Fruit fly (Drosophila melanogaster): ENCODE measurements around the gene Grip91.

The Grip91 gene

dm6 chrX:13744599-13745052, at the start of gene Grip91:
TSS of gene Grip91 (minus strand) at chrX:13744683.
- TF ChIP-seq Dll (optimal IDR thresholded peaks at IDR 0.05): no peak
- TF ChIP-seq pan (optimal IDR thresholded peaks at IDR 0.05): no peak
- TF ChIP-seq psq (optimal IDR thresholded peaks at IDR 0.05): no peak
- no peak for TF ChIP-seq EcR (GFP tag; optimal IDR thresholded peaks at IDR 0.05)
- no peak for TF ChIP-seq usp (GFP tag; optimal IDR thresholded peaks at IDR 0.05)
- no peak for TF ChIP-seq CG8478 (optimal IDR thresholded peaks at IDR 0.05)

DNA sequence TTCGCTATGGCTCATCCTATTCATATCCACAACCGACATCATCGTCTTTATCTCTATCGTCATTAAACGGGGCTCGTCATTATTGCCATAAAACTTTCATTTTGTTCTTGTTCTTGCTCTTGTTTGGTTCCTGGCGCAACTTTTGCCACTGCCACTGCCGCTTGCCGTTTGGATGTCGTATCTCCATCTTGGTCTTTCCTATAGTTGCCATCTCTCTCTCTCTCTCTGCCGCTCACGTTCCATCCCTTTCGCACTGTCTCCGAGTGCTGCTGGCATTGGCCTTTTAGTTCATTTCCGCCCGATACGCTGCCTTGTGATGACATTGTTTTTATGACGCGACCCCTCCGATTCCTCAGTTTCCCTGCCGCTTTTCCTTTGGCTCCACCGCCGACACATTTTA, 48.0 kb upstream of the Grip91 start:
- TF ChIP-seq Dll (optimal IDR thresholded peaks at IDR 0.05) (no peak), usp (GFP tag; optimal IDR thresholded peaks at IDR 0.05) (no peak), pan (optimal IDR thresholded peaks at IDR 0.05) (no peak), psq (optimal IDR thresholded peaks at IDR 0.05) (no peak), CG8478 (optimal IDR thresholded peaks at IDR 0.05) (no peak), EcR (GFP tag; optimal IDR thresholded peaks at IDR 0.05) (no peak)

DNA sequence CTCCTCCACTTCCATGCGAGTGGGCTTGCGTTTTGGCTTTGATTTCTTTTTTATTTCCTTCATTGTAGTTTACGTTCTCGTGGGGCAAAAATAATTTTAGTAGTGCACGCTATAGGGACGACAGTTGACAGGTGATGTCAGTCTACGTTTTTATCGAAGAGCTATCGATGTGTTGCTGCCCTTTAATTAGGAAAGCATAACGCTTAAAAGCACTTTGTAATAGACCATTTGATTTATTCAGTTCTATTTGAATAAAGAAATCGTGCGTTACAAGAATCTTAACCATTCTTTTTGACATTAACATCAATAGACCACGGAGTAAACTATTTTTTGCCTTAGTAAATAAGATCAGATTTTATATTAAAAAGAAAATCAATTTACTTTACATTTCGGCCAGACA, 46.5 kb upstream of the Grip91 start, which contains the start of gene CG10993:
Gene CG10993, minus strand, starts transcription at position 101 of the 400 bp plus-strand sequence.
- no peak for TF ChIP-seq psq (optimal IDR thresholded peaks at IDR 0.05)
- no peak for TF ChIP-seq Dll (optimal IDR thresholded peaks at IDR 0.05)
- no peak for TF ChIP-seq usp (GFP tag; optimal IDR thresholded peaks at IDR 0.05)
- no peak for TF ChIP-seq EcR (GFP tag; optimal IDR thresholded peaks at IDR 0.05)
- no peak for TF ChIP-seq CG8478 (optimal IDR thresholded peaks at IDR 0.05)
- no peak for TF ChIP-seq pan (optimal IDR thresholded peaks at IDR 0.05)

- TF ChIP-seq EcR (GFP tag; optimal IDR thresholded peaks at IDR 0.05) (no peak), CG8478 (optimal IDR thresholded peaks at IDR 0.05) (no peak)
Observed at dm6 chrX:13788973-13789682, 44.6 kb upstream of the Grip91 start.

DNA sequence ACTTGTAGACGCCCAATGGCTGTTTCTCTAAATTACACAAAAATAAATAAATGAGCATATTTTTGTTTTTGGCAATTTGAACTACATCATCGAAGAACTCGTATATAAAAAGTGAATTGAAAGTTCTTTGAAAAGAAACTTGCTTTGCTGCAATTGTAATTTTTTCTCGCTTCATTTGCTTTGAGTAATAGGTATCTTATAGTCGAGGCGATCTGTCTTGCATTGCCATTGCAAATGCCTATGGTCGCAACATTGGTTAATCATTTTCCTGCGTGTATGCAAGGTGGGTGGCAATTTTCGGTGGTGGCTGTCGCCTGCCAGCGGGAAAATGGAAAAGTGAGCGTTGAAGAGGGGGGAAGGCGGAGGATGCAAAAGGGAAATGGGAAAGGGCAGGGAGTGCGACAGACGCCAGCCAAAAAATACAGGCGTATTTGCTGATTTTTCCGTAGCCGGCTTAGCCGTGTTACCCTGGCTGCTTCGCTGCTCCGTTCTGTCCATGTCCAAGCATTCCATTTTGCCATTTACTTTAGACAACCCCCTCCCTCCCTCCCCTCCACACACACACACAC, 42.9 kb upstream of the Grip91 start:
- no peak for TF ChIP-seq EcR (GFP tag; optimal IDR thresholded peaks at IDR 0.05)
- no peak for TF ChIP-seq psq (optimal IDR thresholded peaks at IDR 0.05)

DNA sequence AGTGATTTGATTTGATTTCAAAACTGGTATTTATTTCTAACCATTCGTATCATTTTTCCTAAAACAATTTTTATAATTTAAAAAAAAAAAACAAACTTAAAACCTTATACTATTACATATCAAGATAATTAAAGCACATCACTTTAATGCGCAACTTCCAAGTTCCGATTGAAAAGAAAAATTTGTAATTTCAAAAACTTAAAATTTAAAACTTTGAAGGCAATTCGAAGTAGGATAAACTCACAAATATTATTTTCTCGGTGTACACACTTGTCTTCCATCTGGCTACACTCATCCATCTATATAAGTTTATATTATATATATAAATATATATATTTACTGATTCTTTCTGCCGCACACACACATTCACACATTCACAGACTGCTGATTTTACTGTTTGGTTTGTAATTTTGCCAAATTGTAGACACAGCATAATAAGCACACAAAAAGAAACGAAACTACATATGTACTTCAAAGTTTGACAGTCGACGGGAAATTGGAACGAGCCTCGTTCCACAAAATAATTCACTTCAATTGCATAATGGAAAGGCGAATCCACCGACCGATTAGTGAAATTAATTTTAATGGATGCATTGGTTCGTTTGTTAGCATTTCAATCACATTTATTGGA, 41.7 kb upstream of the Grip91 start:
- no peak for TF ChIP-seq pan (optimal IDR thresholded peaks at IDR 0.05)
- TF ChIP-seq Dll (optimal IDR thresholded peaks at IDR 0.05): no peak
- TF ChIP-seq EcR (GFP tag; optimal IDR thresholded peaks at IDR 0.05): no peak
- no peak for TF ChIP-seq CG8478 (optimal IDR thresholded peaks at IDR 0.05)
- no peak for TF ChIP-seq psq (optimal IDR thresholded peaks at IDR 0.05)
- TF ChIP-seq usp (GFP tag; optimal IDR thresholded peaks at IDR 0.05): no peak

DNA sequence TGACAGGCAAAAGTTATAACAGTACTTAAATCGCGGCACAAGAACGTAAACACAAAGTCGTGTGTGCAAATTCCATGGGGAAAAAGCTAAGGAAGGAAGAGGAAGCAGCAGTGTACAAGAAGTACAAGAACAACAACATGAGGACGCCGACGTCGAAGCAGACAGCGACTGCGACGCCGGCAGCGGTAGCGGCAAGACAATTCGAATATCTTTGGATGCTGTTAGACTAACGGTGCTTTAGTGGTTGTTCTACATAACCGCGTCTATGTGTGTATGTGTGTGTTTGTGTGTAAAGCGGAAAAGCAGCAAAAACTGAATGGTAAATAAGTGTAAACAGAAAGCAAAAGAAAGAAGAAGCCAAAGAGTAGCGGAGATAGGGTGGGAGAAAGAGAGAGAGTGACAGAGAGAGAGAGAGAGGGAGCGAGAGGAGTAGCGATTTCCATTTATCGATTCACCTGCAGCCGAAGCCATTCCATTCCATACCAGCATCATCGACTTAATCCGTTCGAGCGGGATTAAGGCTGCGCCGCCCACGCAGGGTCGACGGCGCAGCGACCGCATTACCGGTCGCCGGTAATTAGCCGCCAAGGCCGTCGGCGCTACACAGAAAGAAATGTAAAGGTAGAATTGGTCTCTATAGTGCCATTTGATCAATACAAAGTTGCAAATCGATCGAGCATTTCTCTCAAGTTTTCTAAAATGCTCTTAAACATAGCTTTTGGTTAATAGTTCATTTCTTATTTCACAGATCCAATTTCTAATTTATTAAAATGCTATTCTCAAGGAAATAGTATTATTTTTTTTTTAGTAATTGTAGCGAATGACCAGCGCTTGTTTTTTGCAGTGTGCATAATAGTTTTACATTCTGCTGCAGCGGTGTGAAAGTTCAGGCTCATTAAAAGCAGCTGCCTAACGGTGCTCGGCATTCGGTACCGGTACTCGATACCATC, 39.8 kb upstream of the Grip91 start:
- no peak for TF ChIP-seq Dll (optimal IDR thresholded peaks at IDR 0.05)
- TF ChIP-seq pan (optimal IDR thresholded peaks at IDR 0.05): no peak
- TF ChIP-seq usp (GFP tag; optimal IDR thresholded peaks at IDR 0.05): no peak
- no peak for TF ChIP-seq psq (optimal IDR thresholded peaks at IDR 0.05)
- TF ChIP-seq CG8478 (optimal IDR thresholded peaks at IDR 0.05): no peak
- TF ChIP-seq EcR (GFP tag; optimal IDR thresholded peaks at IDR 0.05): no peak

- TF ChIP-seq CG8478 (optimal IDR thresholded peaks at IDR 0.05): no peak
- TF ChIP-seq psq (optimal IDR thresholded peaks at IDR 0.05): no peak
- TF ChIP-seq EcR (GFP tag; optimal IDR thresholded peaks at IDR 0.05): no peak
- no peak for TF ChIP-seq usp (GFP tag; optimal IDR thresholded peaks at IDR 0.05)
Observed at dm6 chrX:13783534-13783949, 39.1 kb upstream of the Grip91 start, which contains the start of gene inaE. TSS of gene inaE (plus strand) at chrX:13783714.

- no peak for TF ChIP-seq pan (optimal IDR thresholded peaks at IDR 0.05)
- TF ChIP-seq psq (optimal IDR thresholded peaks at IDR 0.05): no peak
- TF ChIP-seq Dll (optimal IDR thresholded peaks at IDR 0.05): no peak
- TF ChIP-seq CG8478 (optimal IDR thresholded peaks at IDR 0.05): no peak
- no peak for TF ChIP-seq EcR (GFP tag; optimal IDR thresholded peaks at IDR 0.05)
Observed at dm6 chrX:13781739-13782502, 37.4 kb upstream of the Grip91 start, which contains the start of the genes CtsB and amrt. TSS of gene CtsB (minus strand) at chrX:13782170. TSS of gene amrt (plus strand) at chrX:13782459.

dm6 chrX:13779696-13780095, 35.2 kb upstream of the Grip91 start:
- TF ChIP-seq CG8478 (optimal IDR thresholded peaks at IDR 0.05) (no peak), EcR (GFP tag; optimal IDR thresholded peaks at IDR 0.05) (no peak), Dll (optimal IDR thresholded peaks at IDR 0.05) (no peak), psq (optimal IDR thresholded peaks at IDR 0.05) (no peak), usp (GFP tag; optimal IDR thresholded peaks at IDR 0.05) (no peak), pan (optimal IDR thresholded peaks at IDR 0.05) (no peak)

dm6 chrX:13778568-13778967, 34.1 kb upstream of the Grip91 start:
- no peak for TF ChIP-seq psq (optimal IDR thresholded peaks at IDR 0.05)
- TF ChIP-seq pan (optimal IDR thresholded peaks at IDR 0.05): no peak
- no peak for TF ChIP-seq Dll (optimal IDR thresholded peaks at IDR 0.05)
- no peak for TF ChIP-seq CG8478 (optimal IDR thresholded peaks at IDR 0.05)
- no peak for TF ChIP-seq usp (GFP tag; optimal IDR thresholded peaks at IDR 0.05)

Data from whole organism.